Worm (Caenorhabditis elegans) whole organism, L3 larva: Measurements from ENCODE around the gene msp-65.

ENCODE experiments used
- R02D3.7 ChIP-seq: fragments of 150-350 bp; optimal IDR thresholded peaks from 2 replicates; lab custom pipeline; 2014; ENCODE audit warnings: missing biosample characterization, missing genetic modification characterization
- fkh-10 ChIP-seq: sonication (generic microtip); optimal IDR thresholded peaks from 2 replicates; lab custom pipeline; 2017; ENCODE audit warnings: missing biosample characterization, missing genetic modification reagents, missing genetic modification characterization
- fos-1 ChIP-seq: fragments of 150-350 bp; optimal IDR thresholded peaks from 2 replicates; lab custom pipeline; 2014; ENCODE audit warnings: missing biosample characterization, missing genetic modification characterization
- nhr-25 ChIP-seq: sonication (generic microtip); optimal IDR thresholded peaks from 2 replicates; lab custom pipeline; 2017; ENCODE audit warnings: missing biosample characterization, missing genetic modification characterization
- sea-2 ChIP-seq: fragments of 150-350 bp; sonication (generic microtip); optimal IDR thresholded peaks from 4 replicates; lab custom pipeline; 2014; ENCODE audit warnings: missing biosample characterization, missing genetic modification reagents, missing genetic modification characterization
- snpc-4 ChIP-seq: fragments of 150-350 bp; optimal IDR thresholded peaks from 2 replicates; lab custom pipeline; 2014; ENCODE audit warnings: missing biosample characterization, missing genetic modification characterization

DNA sequence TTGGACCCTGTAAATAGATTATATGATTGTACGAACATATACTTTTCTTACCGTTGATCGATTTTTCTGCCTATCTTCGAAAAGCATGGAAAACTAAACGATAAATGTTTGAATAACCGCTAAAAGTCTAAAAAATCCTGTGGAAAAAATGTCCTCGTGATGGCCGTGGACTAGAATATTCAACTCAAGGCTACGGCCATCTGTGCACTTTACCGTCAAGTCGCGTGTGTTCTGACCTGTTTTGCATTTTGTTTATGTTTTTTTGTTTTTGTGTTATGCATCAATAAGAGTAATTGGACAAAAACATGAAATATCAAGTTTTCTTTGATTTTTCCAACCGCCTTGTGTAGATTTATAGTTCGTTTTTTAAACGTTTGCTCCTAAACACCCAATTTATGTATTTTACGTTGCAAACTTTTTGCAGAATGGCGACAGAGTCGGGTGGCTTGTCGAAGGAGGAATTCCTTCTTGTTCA is 47.8 kb downstream of the msp-65 start, which contains the start of the genes hda-6 and F41H10.4:
- no peak for TF ChIP-seq R02D3.7 (tag; lab: Kevin White, UChicago)
- TF ChIP-seq fkh-10 (GFP tag; lab: Kevin White, UChicago) = no peak
- TF ChIP-seq nhr-25 (tag; lab: Kevin White, UChicago) = peak; percentile 97
- TF ChIP-seq snpc-4 (tag; lab: Kevin White, UChicago) = peak; percentile 92
- no peak for TF ChIP-seq fos-1 (tag; lab: Kevin White, UChicago)
- no peak for TF ChIP-seq sea-2 (GFP tag; lab: Kevin White, UChicago)
